Fruit fly (Drosophila melanogaster): ENCODE data around the gene GILT1.

GILT1 gene

DNA sequence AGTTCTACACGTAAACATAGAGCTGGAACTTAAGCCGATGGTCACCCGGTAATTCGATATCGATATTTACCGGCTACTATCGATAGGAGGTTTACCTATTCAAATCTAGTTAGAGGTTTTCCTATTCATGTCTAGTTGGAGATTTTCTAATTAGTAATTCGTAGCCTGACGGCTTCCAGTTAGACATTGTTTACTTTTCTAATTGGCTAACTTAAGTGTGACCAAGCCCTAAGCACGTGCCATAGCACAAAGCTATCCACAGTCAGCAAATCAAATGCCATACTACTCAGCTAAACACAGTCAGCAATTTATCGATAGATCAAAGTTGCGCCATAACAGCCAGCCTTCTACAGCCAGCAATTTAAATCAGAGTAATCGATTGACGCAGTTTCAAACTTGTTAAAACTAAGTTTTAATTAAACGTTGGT lies 1.4 kb upstream of the GILT1 start, which contains the start of gene Dpm3 (continued):
- TF ChIP-seq YL-1 (GFP tag; optimal IDR thresholded peaks at IDR 0.05) (peak; percentile 6), CG15073 (GFP tag; optimal IDR thresholded peaks at IDR 0.05) (no peak), CG2116 (GFP tag; optimal IDR thresholded peaks at IDR 0.05) (peak; percentile 68), CG30020 (tag; optimal IDR thresholded peaks at IDR 0.05) (peak; percentile 33), her (GFP tag; optimal IDR thresholded peaks at IDR 0.05) (peak; percentile 27), CG9437 (GFP tag; optimal IDR thresholded peaks at IDR 0.05) (peak; percentile 98), prd (optimal IDR thresholded peaks at IDR 0.05) (no peak), prd (GFP tag; IDR thresholded peaks at IDR 0.05) (peak; percentile 43; the same call in 2 of the 3 replicates), hkb (optimal IDR thresholded peaks at IDR 0.05) (peak; percentile 62), hkb (GFP tag; IDR thresholded peaks at IDR 0.05) (no peak), Hr51 (GFP tag; optimal IDR thresholded peaks at IDR 0.05) (peak in 1 of 2 experiments; percentile 45), CG17361 (GFP tag; IDR thresholded peaks at IDR 0.05) (0 out of 3 replicates have a peak, but pooled peaks have one; percentile 31), CG14710 (tag; optimal IDR thresholded peaks at IDR 0.05) (peak; percentile 72), grau (tag; optimal IDR thresholded peaks at IDR 0.05) (peak; percentile 21), CG34422 (GFP tag; IDR thresholded peaks at IDR 0.05) (peak; percentile 79), trem (tag; optimal IDR thresholded peaks at IDR 0.05) (peak; percentile 82), usp (GFP tag; optimal IDR thresholded peaks at IDR 0.05) (no peak), tin (GFP tag; optimal IDR thresholded peaks at IDR 0.05) (peak; percentile 27), chif (GFP tag; optimal IDR thresholded peaks at IDR 0.05) (peak in 1 of 2 experiments; percentile 50), NFAT (GFP tag; IDR thresholded peaks at IDR 0.05) (peak; percentile 27; the same call in 1 of the 2 replicates), CG9876 (GFP tag; optimal IDR thresholded peaks at IDR 0.05) (peak; percentile 57), Rfx (GFP tag; IDR thresholded peaks at IDR 0.05) (peak; percentile 49), Atf-2 (GFP tag; optimal IDR thresholded peaks at IDR 0.05) (peak; percentile 37), CG3847 (GFP tag; IDR thresholded peaks at IDR 0.05) (peak; percentile 86), CG12942 (GFP tag; optimal IDR thresholded peaks at IDR 0.05) (peak; percentile 22), CG2712 (tag; optimal IDR thresholded peaks at IDR 0.05) (peak; percentile 65), MBD-R2 (GFP tag; IDR thresholded peaks at IDR 0.05) (peak; percentile 69)

DNA sequence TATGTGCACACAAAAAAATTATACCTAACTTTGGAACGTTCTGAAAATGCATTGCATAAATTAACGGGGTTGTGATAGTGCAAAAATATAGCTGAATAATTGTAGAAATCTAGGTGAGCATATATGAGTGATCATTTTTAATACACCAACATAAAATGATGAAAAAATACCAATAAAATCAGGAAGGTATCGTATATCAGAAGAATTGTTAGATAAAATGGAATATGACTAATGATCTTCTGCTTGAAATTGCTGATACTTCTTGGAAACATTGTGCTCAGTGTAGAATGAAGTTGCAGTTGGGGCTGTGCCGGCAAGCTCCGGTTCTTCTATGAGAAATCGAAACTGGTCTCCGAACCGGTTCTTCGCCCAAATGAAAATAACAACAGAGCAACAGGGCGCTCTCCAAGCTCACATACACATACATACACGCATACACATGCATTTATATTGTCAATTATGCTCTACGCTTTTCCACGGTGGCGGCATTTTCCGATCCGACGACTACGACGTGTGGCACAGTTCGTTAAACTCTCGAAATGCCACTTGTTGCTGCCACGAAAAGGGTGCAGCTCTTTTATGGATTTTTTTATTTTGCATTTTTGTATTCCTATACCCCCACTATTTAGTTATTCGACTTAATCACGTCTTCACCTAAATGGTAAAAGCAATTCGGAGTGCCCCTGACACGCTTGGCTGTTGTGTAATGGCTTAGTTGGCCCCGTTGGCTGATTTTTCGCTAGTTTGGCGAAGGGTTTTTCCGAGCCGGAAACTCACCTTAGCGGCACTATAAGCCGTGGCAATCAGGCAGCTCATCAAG lies 550 bp downstream of the GILT1 start:
- TF ChIP-seq tio (GFP tag; optimal IDR thresholded peaks at IDR 0.05) (peak; percentile 92), CrebB (tag; optimal IDR thresholded peaks at IDR 0.05) (peak; percentile 75), dpn (GFP tag; optimal IDR thresholded peaks at IDR 0.05) (peak; percentile 90 to 92), cad (GFP tag; optimal IDR thresholded peaks at IDR 0.05) (no peak), CG9876 (GFP tag; optimal IDR thresholded peaks at IDR 0.05) (peak; percentile 68), Abd-B (GFP tag; optimal IDR thresholded peaks at IDR 0.05) (peak; percentile 92), wek (GFP tag; optimal IDR thresholded peaks at IDR 0.05) (peak; percentile 61), CG14667 (GFP tag; IDR thresholded peaks at IDR 0.05) (peak; percentile 79), CG12104 (GFP tag; optimal IDR thresholded peaks at IDR 0.05) (peak; percentile 69), BtbVII (GFP tag; optimal IDR thresholded peaks at IDR 0.05) (peak; percentile 75), bigmax (GFP tag; optimal IDR thresholded peaks at IDR 0.05) (no peak), CG17612 (GFP tag; IDR thresholded peaks at IDR 0.05) (peak; percentile 54), Atf6 (GFP tag; IDR thresholded peaks at IDR 0.05) (peak; percentile 88), CG4854 (GFP tag; optimal IDR thresholded peaks at IDR 0.05) (peak; percentile 83), CG10274 (GFP tag; optimal IDR thresholded peaks at IDR 0.05) (peak; percentile 77), CG8944 (GFP tag; optimal IDR thresholded peaks at IDR 0.05) (peak; percentile 86), CG7987 (GFP tag; optimal IDR thresholded peaks at IDR 0.05) (peak; percentile 63), chm (GFP tag; IDR thresholded peaks at IDR 0.05) (no peak; the same call in 1 of the 2 replicates), CTCF (GFP tag; optimal IDR thresholded peaks at IDR 0.05) (peak; percentile 43), CoRest (tag; optimal IDR thresholded peaks at IDR 0.05) (peak; percentile 96), fd3F (GFP tag; optimal IDR thresholded peaks at IDR 0.05) (peak; percentile 80), Oli (tag; optimal IDR thresholded peaks at IDR 0.05) (peak; percentile 96), wor (GFP tag; IDR thresholded peaks at IDR 0.05) (peak; percentile 83), CG30431 (GFP tag; optimal IDR thresholded peaks at IDR 0.05) (peak; percentile 84), insv (GFP tag; optimal IDR thresholded peaks at IDR 0.05) (peak; percentile 6 to 47)
